Fruit fly (Drosophila melanogaster): ENCODE results near the gene Pen.

Pen gene

dm6 chr2L:10061276-10061675 is 4.6 kb downstream of the Pen start (continued):
- TF ChIP-seq nmo (GFP tag; optimal IDR thresholded peaks at IDR 0.05) (peak; percentile 31), H15 (GFP tag; IDR thresholded peaks at IDR 0.05) (no peak), HLH4C (GFP tag; IDR thresholded peaks at IDR 0.05; ENCODE audit: partially characterized antibody) (no peak), exex (tag; optimal IDR thresholded peaks at IDR 0.05) (no peak), Sox102F (GFP tag; optimal IDR thresholded peaks at IDR 0.05) (peak; percentile 52), ttk (GFP tag; IDR thresholded peaks at IDR 0.05) (0 out of 2 replicates have a peak, but pooled peaks have one; percentile 32), CG8388 (GFP tag; optimal IDR thresholded peaks at IDR 0.05) (no peak), wdn (GFP tag; IDR thresholded peaks at IDR 0.05) (no peak), CG13296 (GFP tag; optimal IDR thresholded peaks at IDR 0.05) (peak; percentile 45), fd96Cb (tag; optimal IDR thresholded peaks at IDR 0.05) (peak; percentile 18), esg (GFP tag; conservative IDR thresholded peaks at IDR 0.05) (peak; percentile 34; the same call in 1 of the 2 replicates)

dm6 chr2L:10064754-10065153 is 8.1 kb downstream of the Pen start:
- TF ChIP-seq CG1602 (GFP tag; optimal IDR thresholded peaks at IDR 0.05) (no peak), CG13775 (GFP tag; optimal IDR thresholded peaks at IDR 0.05) (no peak), p53 (GFP tag; optimal IDR thresholded peaks at IDR 0.05) (no peak), CG3726 (GFP tag; IDR thresholded peaks at IDR 0.05) (0 out of 3 replicates have a peak, but pooled peaks have one; percentile 42), grn (GFP tag; optimal IDR thresholded peaks at IDR 0.05) (no peak), Dref (GFP tag; IDR thresholded peaks at IDR 0.05) (no peak), h (optimal IDR thresholded peaks at IDR 0.05) (no peak), CG2120 (GFP tag; optimal IDR thresholded peaks at IDR 0.05) (no peak), Max (GFP tag; optimal IDR thresholded peaks at IDR 0.05) (no peak), salm (tag; optimal IDR thresholded peaks at IDR 0.05) (no peak), cas (GFP tag; IDR thresholded peaks at IDR 0.05) (no peak), CG13424 (tag; optimal IDR thresholded peaks at IDR 0.05) (no peak), Sry-δ (GFP tag; optimal IDR thresholded peaks at IDR 0.05) (no peak), CG8388 (GFP tag; optimal IDR thresholded peaks at IDR 0.05) (no peak), CG5180 (GFP tag; optimal IDR thresholded peaks at IDR 0.05) (no peak), CG16815 (GFP tag; optimal IDR thresholded peaks at IDR 0.05) (no peak), CG11560 (tag; IDR thresholded peaks at IDR 0.05) (no peak), MESR4 (GFP tag; optimal IDR thresholded peaks at IDR 0.05) (no peak), CG7271 (tag; optimal IDR thresholded peaks at IDR 0.05) (no peak), CG10147 (GFP tag; optimal IDR thresholded peaks at IDR 0.05) (no peak), sr (GFP tag; IDR thresholded peaks at IDR 0.05) (peak; percentile 83), sqz (GFP tag; optimal IDR thresholded peaks at IDR 0.05) (no peak), croc (GFP tag; conservative IDR thresholded peaks at IDR 0.05) (no peak), gsb-n (tag; optimal IDR thresholded peaks at IDR 0.05) (no peak), Pdp1 (GFP tag; optimal IDR thresholded peaks at IDR 0.05) (no peak), CG6683 (GFP tag; optimal IDR thresholded peaks at IDR 0.05) (no peak), vfl (GFP tag; optimal IDR thresholded peaks at IDR 0.05) (no peak), Doc2 (GFP tag; IDR thresholded peaks at IDR 0.05) (no peak), CG8359 (GFP tag; optimal IDR thresholded peaks at IDR 0.05; ENCODE audit: borderline replicate concordance) (no peak), ewg (GFP tag; optimal IDR thresholded peaks at IDR 0.05) (no peak), CG8478 (optimal IDR thresholded peaks at IDR 0.05) (peak; percentile 68), slbo (GFP tag; IDR thresholded peaks at IDR 0.05) (0 out of 2 replicates have a peak, but pooled peaks have one; percentile 20)
